Fruit fly (Drosophila melanogaster) whole organism, embryonic: ENCODE data around the gene Gen.

ENCODE experiments used
- Abd-B ChIP-seq: fragments of 200-800 bp; sonication (Bioruptor generic); optimal IDR thresholded peaks from 2 replicates; lab custom pipeline; 2018; ENCODE audit warnings: missing biosample characterization, mild to moderate bottlenecking, missing genetic modification characterization, moderate library complexity
- Awh ChIP-seq: fragments of 200-800 bp; sonication (Bioruptor generic); IDR thresholded peaks from 2 replicates; pipeline ENCODE4, ENCODE4 v1.3.6; 2022; ENCODE audit warnings: missing biosample characterization, missing genetic modification characterization
- B-H1 ChIP-seq: fragments of 200-800 bp; sonication (Bioruptor generic); IDR thresholded peaks from 3 replicates; pipeline ENCODE4 v1.3.6; 2022; ENCODE audit warnings: missing biosample characterization, missing genetic modification characterization
- CG10147 ChIP-seq: fragments of 200-800 bp; sonication (Bioruptor generic); optimal IDR thresholded peaks from 2 replicates; lab custom pipeline; 2019; ENCODE audit warnings: missing biosample characterization, mild to moderate bottlenecking, missing genetic modification characterization, moderate library complexity
- CG10543 ChIP-seq: fragments of 200-800 bp; sonication (Bioruptor generic); optimal IDR thresholded peaks from 3 replicates; lab custom pipeline; 2017; ENCODE audit warnings: missing biosample characterization, mild to moderate bottlenecking, missing genetic modification characterization, moderate library complexity
- CG1233 ChIP-seq: fragments of 200-800 bp; sonication (Bioruptor generic); optimal IDR thresholded peaks from 4 replicates; lab custom pipeline; 2018; ENCODE audit warnings: missing biosample characterization, mild to moderate bottlenecking, missing genetic modification characterization
- CG13296 ChIP-seq: fragments of 200-800 bp; sonication (Bioruptor generic); optimal IDR thresholded peaks from 3 replicates; lab custom pipeline; 2018; ENCODE audit warnings: missing biosample characterization, mild to moderate bottlenecking, missing genetic modification characterization
- CG14667 ChIP-seq: fragments of 200-800 bp; sonication (Bioruptor generic); IDR thresholded peaks from 2 replicates; pipeline ENCODE4 v1.3.6; 2022; ENCODE audit warnings: missing biosample characterization, missing genetic modification characterization
- CG15269 ChIP-seq: fragments of 200-800 bp; sonication (Bioruptor generic); optimal IDR thresholded peaks from 2 replicates; lab custom pipeline; 2018; ENCODE audit warnings: missing biosample characterization, mild to moderate bottlenecking, missing genetic modification characterization, moderate library complexity
- CG1603 ChIP-seq: fragments of 200-800 bp; sonication (Bioruptor generic); optimal IDR thresholded peaks from 2 replicates; lab custom pipeline; 2019; ENCODE audit warnings: missing biosample characterization, mild to moderate bottlenecking, missing genetic modification characterization, moderate library complexity
- CG2116 ChIP-seq: fragments of 200-800 bp; sonication (Bioruptor generic); optimal IDR thresholded peaks from 3 replicates; lab custom pipeline; 2018; ENCODE audit warnings: missing biosample characterization, mild to moderate bottlenecking, missing genetic modification characterization
- CG31224 ChIP-seq: fragments of 200-800 bp; sonication (Bioruptor generic); IDR thresholded peaks from 2 replicates; pipeline ENCODE4 v1.3.6; 2022; ENCODE audit warnings: missing biosample characterization, missing genetic modification characterization
- CG32772 ChIP-seq: fragments of 200-800 bp; sonication (Bioruptor generic); IDR thresholded peaks from 2 replicates; pipeline ENCODE4 v1.3.6; 2022; ENCODE audit warnings: missing biosample characterization, missing genetic modification characterization
- CG3847 ChIP-seq: fragments of 200-800 bp; sonication (Bioruptor generic); IDR thresholded peaks from 2 replicates; pipeline ENCODE4 v1.3.6; 2022; ENCODE audit warnings: missing biosample characterization, missing genetic modification characterization
- CG4360 ChIP-seq: fragments of 200-800 bp; sonication (Bioruptor generic); IDR thresholded peaks from 2 replicates; pipeline ENCODE4 v1.3.6; 2022; ENCODE audit warnings: missing biosample characterization, missing genetic modification characterization
- CG4820 ChIP-seq: fragments of 200-800 bp; sonication (Bioruptor generic); optimal IDR thresholded peaks from 3 replicates; lab custom pipeline; 2016; ENCODE audit warnings: missing biosample characterization, missing genetic modification characterization
- CG5180 ChIP-seq: fragments of 200-800 bp; sonication (Bioruptor generic); optimal IDR thresholded peaks from 3 replicates; lab custom pipeline; 2017; ENCODE audit warnings: missing biosample characterization, missing genetic modification characterization, mild to moderate bottlenecking, moderate library complexity, missing genetic modification reagents
- CG7745 ChIP-seq: fragments of 200-800 bp; sonication (Bioruptor generic); optimal IDR thresholded peaks from 2 replicates; lab custom pipeline; 2018; ENCODE audit warnings: missing biosample characterization, mild to moderate bottlenecking, missing genetic modification characterization, moderate library complexity
- CG8281 ChIP-seq: fragments of 200-800 bp; sonication (Bioruptor generic); optimal IDR thresholded peaks from 2 replicates; lab custom pipeline; 2018; ENCODE audit warnings: missing biosample characterization, mild to moderate bottlenecking, missing genetic modification characterization, moderate library complexity
- CG9437 ChIP-seq: fragments of 200-800 bp; sonication (Bioruptor generic); optimal IDR thresholded peaks from 2 replicates; lab custom pipeline; 2018; ENCODE audit warnings: missing biosample characterization, mild to moderate bottlenecking, missing genetic modification characterization
- CoRest ChIP-seq: fragments of 200-800 bp; sonication (Bioruptor generic); optimal IDR thresholded peaks from 3 replicates; lab custom pipeline; 2018; ENCODE audit warnings: missing biosample characterization, mild to moderate bottlenecking, missing genetic modification characterization, moderate library complexity
- CrebB ChIP-seq: fragments of 200-800 bp; sonication (Bioruptor generic); optimal IDR thresholded peaks from 3 replicates; lab custom pipeline; 2018; ENCODE audit warnings: missing biosample characterization, mild to moderate bottlenecking, missing genetic modification characterization
- Drgx ChIP-seq: fragments of 200-800 bp; sonication (Bioruptor generic); IDR thresholded peaks from 2 replicates; pipeline ENCODE4 v1.3.6; 2022; ENCODE audit warnings: missing biosample characterization, missing genetic modification characterization
- Fer1 ChIP-seq: fragments of 200-800 bp; sonication (Bioruptor generic); optimal IDR thresholded peaks from 2 replicates; lab custom pipeline; 2017; ENCODE audit warnings: missing biosample characterization, mild to moderate bottlenecking, missing genetic modification characterization
- HmgZ ChIP-seq: fragments of 200-800 bp; sonication (Bioruptor generic); optimal IDR thresholded peaks from 2 replicates; lab custom pipeline; 2018; ENCODE audit warnings: missing biosample characterization, mild to moderate bottlenecking, missing genetic modification characterization
- Hr78 ChIP-seq, 2 experiments: fragments of 200-800 bp in 1 of 2; fragments of >200 bp in 1 of 2; sonication (Bioruptor generic) in 1 of 2; optimal IDR thresholded peaks; 2 replicates each; lab custom pipeline; 2017 to 2019; ENCODE audit warnings: missing biosample characterization in 2 of 2, missing genetic modification characterization in 2 of 2, mild to moderate bottlenecking in 1 of 2, moderate library complexity in 1 of 2
- Meics ChIP-seq: fragments of 200-800 bp; sonication (Bioruptor generic); optimal IDR thresholded peaks from 2 replicates; lab custom pipeline; 2017; ENCODE audit warnings: missing biosample characterization, mild to moderate bottlenecking, missing genetic modification characterization
- Mes4 ChIP-seq: fragments of 200-800 bp; sonication (Bioruptor generic); optimal IDR thresholded peaks from 2 replicates; lab custom pipeline; 2016; ENCODE audit warnings: missing biosample characterization, missing genetic modification characterization
- NFAT ChIP-seq: fragments of 200-800 bp; sonication (Bioruptor generic); IDR thresholded peaks from 2 replicates; pipeline ENCODE4 v1.3.6; 2022; ENCODE audit warnings: missing biosample characterization, missing genetic modification characterization
- NK7.1 ChIP-seq: fragments of 200-800 bp; sonication (Bioruptor generic); optimal IDR thresholded peaks from 3 replicates; lab custom pipeline; 2016; ENCODE audit warnings: missing biosample characterization, missing genetic modification characterization
- Nf-YA ChIP-seq: fragments of 200-800 bp; sonication (Bioruptor generic); IDR thresholded peaks from 2 replicates; pipeline ENCODE4 v1.3.6; 2022; ENCODE audit warnings: missing biosample characterization, missing genetic modification characterization
- Sry-δ ChIP-seq: fragments of 200-800 bp; sonication (Bioruptor generic); optimal IDR thresholded peaks from 2 replicates; lab custom pipeline; 2016; ENCODE audit warnings: missing biosample characterization, missing genetic modification characterization
- bab2 ChIP-seq: fragments of 200-800 bp; sonication (Bioruptor generic); optimal IDR thresholded peaks from 2 replicates; lab custom pipeline; 2016; ENCODE audit warnings: missing biosample characterization, missing genetic modification characterization
- br ChIP-seq: fragments of >200 bp; optimal IDR thresholded peaks from 2 replicates; lab custom pipeline; 2017
- disco-r ChIP-seq: fragments of 200-800 bp; sonication (Bioruptor generic); optimal IDR thresholded peaks from 2 replicates; lab custom pipeline; 2016; ENCODE audit warnings: missing biosample characterization, missing genetic modification characterization
- dmrt99B ChIP-seq: fragments of 200-800 bp; sonication (Bioruptor generic); optimal IDR thresholded peaks from 2 replicates; lab custom pipeline; 2018; ENCODE audit warnings: missing biosample characterization, mild to moderate bottlenecking, missing genetic modification characterization, moderate library complexity
- eyg ChIP-seq: fragments of 200-800 bp; sonication (Bioruptor generic); optimal IDR thresholded peaks from 3 replicates; lab custom pipeline; 2016; ENCODE audit warnings: missing biosample characterization, missing genetic modification characterization
- fd102C ChIP-seq: fragments of 200-800 bp; sonication (Bioruptor generic); optimal IDR thresholded peaks from 2 replicates; lab custom pipeline; 2018; ENCODE audit warnings: missing biosample characterization, mild to moderate bottlenecking, missing genetic modification characterization, moderate library complexity
- gcm2 ChIP-seq: fragments of 200-800 bp; sonication (Bioruptor generic); optimal IDR thresholded peaks from 2 replicates; lab custom pipeline; 2016; ENCODE audit warnings: missing biosample characterization, missing genetic modification characterization
- grau ChIP-seq: fragments of 200-800 bp; optimal IDR thresholded peaks from 3 replicates; lab custom pipeline; 2019; ENCODE audit warnings: missing biosample characterization, mild to moderate bottlenecking, missing genetic modification characterization, moderate library complexity
- gro ChIP-seq: fragments of 200-800 bp; sonication (Bioruptor generic); optimal IDR thresholded peaks from 2 replicates; lab custom pipeline; 2016; ENCODE audit warnings: missing biosample characterization, missing genetic modification characterization
- gt ChIP-seq: fragments of 200-800 bp; sonication (Bioruptor generic); IDR thresholded peaks from 2 replicates; pipeline ENCODE4 v1.3.6; 2022; ENCODE audit warnings: missing biosample characterization, missing genetic modification characterization
- hth ChIP-seq: fragments of >200 bp; optimal IDR thresholded peaks from 2 replicates; lab custom pipeline; 2017; ENCODE audit warnings: inconsistent platforms
- ken ChIP-seq: fragments of 200-800 bp; sonication (Bioruptor generic); IDR thresholded peaks from 3 replicates; pipeline ENCODE4 v1.3.6; 2022; ENCODE audit warnings: missing biosample characterization, missing genetic modification characterization
- nerfin-2 ChIP-seq: fragments of 200-800 bp; sonication (Bioruptor generic); IDR thresholded peaks from 2 replicates; pipeline ENCODE4 v1.3.6; 2022; ENCODE audit warnings: missing biosample characterization, missing genetic modification characterization; ENCODE audit not compliant: partially characterized antibody
- pb ChIP-seq: fragments of 200-800 bp; sonication (Bioruptor generic); optimal IDR thresholded peaks from 3 replicates; lab custom pipeline; 2016; ENCODE audit warnings: missing biosample characterization, missing genetic modification characterization
- ro ChIP-seq: fragments of 200-800 bp; sonication (Bioruptor generic); IDR thresholded peaks from 2 replicates; pipeline ENCODE4 v1.3.6; 2022; ENCODE audit warnings: missing biosample characterization, missing genetic modification characterization
- salm ChIP-seq: fragments of 200-800 bp; sonication (Bioruptor generic); optimal IDR thresholded peaks from 2 replicates; lab custom pipeline; 2018; ENCODE audit warnings: missing biosample characterization, mild to moderate bottlenecking, missing genetic modification characterization
- wdn ChIP-seq: fragments of 200-800 bp; sonication (Bioruptor generic); IDR thresholded peaks from 2 replicates; pipeline ENCODE4 v1.3.6; 2022; ENCODE audit warnings: missing biosample characterization, missing genetic modification characterization
- wor ChIP-seq: fragments of 200-800 bp; sonication (Bioruptor generic); IDR thresholded peaks from 2 replicates; pipeline ENCODE4 v1.3.6; 2022; ENCODE audit warnings: missing biosample characterization, missing genetic modification characterization

Gene Gen

dm6 chr3L:5186807-5187571 lies 34.8 kb upstream of the Gen start (continued):
- TF ChIP-seq gro (GFP tag; lab: Kevin White, UChicago) (peak; percentile 64), CG9437 (peak; percentile 57), Awh (GFP tag; lab: Robert Waterston, UW) (peak; percentile 92), gt (GFP tag; lab: Robert Waterston, UW) (peak; percentile 76), wor (GFP tag; lab: Robert Waterston, UW) (peak; percentile 80), hth (no peak), fd102C (GFP tag; lab: Kevin White, UChicago) (peak; percentile 73), gcm2 (GFP tag; lab: Kevin White, UChicago) (peak; percentile 83), CG1233 (GFP tag; lab: Kevin White, UChicago) (peak; percentile 80), CG8281 (tag; lab: Kevin White, UChicago) (peak; percentile 69), CG7745 (peak; percentile 54), CG2116 (peak; percentile 39), salm (tag; lab: Kevin White, UChicago) (peak; percentile 83), CrebB (tag; lab: Kevin White, UChicago) (peak; percentile 84), HmgZ (tag; lab: Kevin White, UChicago) (peak; percentile 88), wdn (peak; percentile 71), Nf-YA (GFP tag; lab: Robert Waterston, UW) (peak; percentile 68), CG4360 (GFP tag; lab: Robert Waterston, UW) (peak; percentile 70), Fer1 (GFP tag; lab: Kevin White, UChicago) (peak; percentile 90), NK7.1 (GFP tag; lab: Kevin White, UChicago) (peak; percentile 67), eyg (peak; percentile 74), ro (GFP tag; lab: Robert Waterston, UW) (peak; percentile 61; the same call in 1 of the 2 replicates), dmrt99B (tag; lab: Kevin White, UChicago) (peak; percentile 93), CG10543 (GFP tag; lab: Kevin White, UChicago) (peak; percentile 11), Sry-δ (peak; percentile 21), CG14667 (GFP tag; lab: Robert Waterston, UW) (peak; percentile 70), pb (GFP tag; lab: Kevin White, UChicago) (peak; percentile 84), Mes4 (peak; percentile 82), Drgx (GFP tag; lab: Robert Waterston, UW) (peak; percentile 95), Meics (GFP tag; lab: Kevin White, UChicago) (peak; percentile 87), CG15269 (tag; lab: Kevin White, UChicago) (peak; percentile 83), Abd-B (peak; percentile 87), CoRest (peak; percentile 87), br (lab: Kevin White, UChicago) (no peak), CG4820 (peak; percentile 90), bab2 (peak; percentile 94), CG10147 (GFP tag; lab: Kevin White, UChicago) (peak; percentile 84), CG3847 (GFP tag; lab: Robert Waterston, UW) (peak; percentile 70), NFAT (GFP tag; lab: Robert Waterston, UW) (peak; percentile 67), CG1603 (tag; lab: Kevin White, UChicago) (peak; percentile 98), disco-r (peak; percentile 73), grau (tag; lab: Kevin White, UChicago) (peak; percentile 89), B-H1 (peak; percentile 77), CG31224 (GFP tag; lab: Robert Waterston, UW) (peak; percentile 60), CG5180 (peak; percentile 67), nerfin-2 (GFP tag; lab: Robert Waterston, UW) (no peak), Hr78 (GFP tag; optimal IDR thresholded peaks at IDR 0.05; lab: Kevin White, UChicago) (peak in 1 of 2 experiments; percentile 63), ken (GFP tag; lab: Robert Waterston, UW) (peak; percentile 88), CG13296 (GFP tag; lab: Kevin White, UChicago) (peak; percentile 71), CG32772 (GFP tag; lab: Robert Waterston, UW) (peak; percentile 88)
